Fruit fly (Drosophila melanogaster) whole organism, embryonic: ENCODE results near the gene CG17124.

Experiments
- Adf1 ChIP-seq: fragments of 200-800 bp; sonication (Bioruptor generic); IDR thresholded peaks from 2 replicates; pipeline ENCODE4 v1.3.6; 2022; ENCODE audit warnings: missing biosample characterization, missing genetic modification characterization
- Atf3 ChIP-seq: fragments of 200-800 bp; sonication (Bioruptor generic); optimal IDR thresholded peaks from 3 replicates; lab custom pipeline; 2016; ENCODE audit warnings: missing biosample characterization, missing genetic modification characterization
- CG11504 ChIP-seq: fragments of 200-800 bp; sonication (Bioruptor generic); optimal IDR thresholded peaks from 3 replicates; lab custom pipeline; 2019; ENCODE audit warnings: missing biosample characterization, mild to moderate bottlenecking, missing genetic modification characterization, moderate library complexity
- CG12219 ChIP-seq: fragments of 200-800 bp; sonication (Bioruptor generic); optimal IDR thresholded peaks from 3 replicates; lab custom pipeline; 2018; ENCODE audit warnings: missing biosample characterization, mild to moderate bottlenecking, missing genetic modification characterization
- CG12942 ChIP-seq: fragments of 200-800 bp; sonication (Bioruptor generic); optimal IDR thresholded peaks from 3 replicates; lab custom pipeline; 2016; ENCODE audit warnings: missing biosample characterization, missing genetic modification characterization
- CG18764 ChIP-seq: fragments of 200-800 bp; sonication (Bioruptor generic); optimal IDR thresholded peaks from 3 replicates; lab custom pipeline; 2016; ENCODE audit warnings: missing biosample characterization, missing genetic modification characterization
- CG2875 ChIP-seq: fragments of 200-800 bp; sonication (Bioruptor generic); optimal IDR thresholded peaks from 2 replicates; lab custom pipeline; 2017; ENCODE audit warnings: missing biosample characterization, mild to moderate bottlenecking, missing genetic modification characterization, missing genetic modification reagents
- CG31365 ChIP-seq: fragments of 200-800 bp; sonication (Bioruptor generic); optimal IDR thresholded peaks from 2 replicates; lab custom pipeline; 2018; ENCODE audit warnings: missing biosample characterization, mild to moderate bottlenecking, missing genetic modification characterization
- CG34422 ChIP-seq: fragments of 200-800 bp; sonication (Bioruptor generic); IDR thresholded peaks from 3 replicates; pipeline ENCODE4 v1.3.6; 2022; ENCODE audit warnings: missing biosample characterization, missing genetic modification characterization
- CG3726 ChIP-seq: fragments of 200-800 bp; sonication (Bioruptor generic); IDR thresholded peaks from 3 replicates; pipeline ENCODE4, ENCODE4 v1.3.6; 2022; ENCODE audit warnings: missing biosample characterization, missing genetic modification characterization
- CG3847 ChIP-seq: fragments of 200-800 bp; sonication (Bioruptor generic); IDR thresholded peaks from 2 replicates; pipeline ENCODE4 v1.3.6; 2022; ENCODE audit warnings: missing biosample characterization, missing genetic modification characterization
- CG5180 ChIP-seq: fragments of 200-800 bp; sonication (Bioruptor generic); optimal IDR thresholded peaks from 3 replicates; lab custom pipeline; 2017; ENCODE audit warnings: missing biosample characterization, missing genetic modification characterization, mild to moderate bottlenecking, moderate library complexity, missing genetic modification reagents
- CG6683 ChIP-seq: fragments of 200-800 bp; sonication (Bioruptor generic); optimal IDR thresholded peaks from 2 replicates; lab custom pipeline; 2017; ENCODE audit warnings: missing biosample characterization, mild to moderate bottlenecking, missing genetic modification characterization, missing genetic modification reagents
- CG6791 ChIP-seq: fragments of 200-800 bp; sonication (Bioruptor generic); IDR thresholded peaks from 3 replicates; pipeline ENCODE4 v1.3.6; 2022; ENCODE audit warnings: missing biosample characterization, missing genetic modification characterization; ENCODE audit not compliant: partially characterized antibody
- CTCF ChIP-seq: fragments of 200-800 bp; sonication (Bioruptor generic); optimal IDR thresholded peaks from 2 replicates; lab custom pipeline; 2017; ENCODE audit warnings: missing biosample characterization, mild to moderate bottlenecking, missing genetic modification characterization, moderate library complexity
- CkIIα-i1 ChIP-seq: fragments of 200-800 bp; sonication (Bioruptor generic); IDR thresholded peaks from 2 replicates; pipeline ENCODE4 v1.3.6; 2022; ENCODE audit warnings: missing biosample characterization, missing genetic modification characterization
- Dp ChIP-seq: fragments of 200-800 bp; sonication (Bioruptor generic); optimal IDR thresholded peaks from 2 replicates; lab custom pipeline; 2018; ENCODE audit warnings: missing biosample characterization, mild to moderate bottlenecking, missing genetic modification characterization, moderate library complexity
- Ets65A ChIP-seq: fragments of 200-800 bp; sonication (Bioruptor generic); peaks from one replicate; lab custom pipeline; 2016; ENCODE audit warnings: missing biosample characterization, missing genetic modification characterization
- Ets97D ChIP-seq: fragments of 200-800 bp; sonication (Bioruptor generic); optimal IDR thresholded peaks from 3 replicates; lab custom pipeline; 2016; ENCODE audit warnings: missing biosample characterization, missing genetic modification characterization
- Gsc ChIP-seq: fragments of 200-800 bp; sonication (Bioruptor generic); IDR thresholded peaks from 2 replicates; pipeline ENCODE4 v1.3.6; 2022; ENCODE audit warnings: missing biosample characterization, missing genetic modification characterization
- Hr39 ChIP-seq: fragments of >200 bp; optimal IDR thresholded peaks from 2 replicates; lab custom pipeline; 2017
- NC2β ChIP-seq: fragments of 200-800 bp; sonication (Bioruptor generic); optimal IDR thresholded peaks from 2 replicates; lab custom pipeline; 2016; ENCODE audit warnings: missing biosample characterization, missing genetic modification characterization
- NFAT ChIP-seq: fragments of 200-800 bp; sonication (Bioruptor generic); IDR thresholded peaks from 2 replicates; pipeline ENCODE4 v1.3.6; 2022; ENCODE audit warnings: missing biosample characterization, missing genetic modification characterization
- Taf1 ChIP-seq: fragments of 200-800 bp; sonication (Bioruptor generic); IDR thresholded peaks from 2 replicates; pipeline ENCODE4 v1.3.6; 2022; ENCODE audit warnings: missing biosample characterization, missing genetic modification characterization
- crol ChIP-seq: fragments of 200-800 bp; sonication (Bioruptor generic); IDR thresholded peaks from 2 replicates; pipeline ENCODE4 v1.3.6; 2022; ENCODE audit warnings: missing biosample characterization, missing genetic modification characterization
- gfzf ChIP-seq: fragments of 200-800 bp; sonication (Bioruptor generic); optimal IDR thresholded peaks from 2 replicates; lab custom pipeline; 2016; ENCODE audit warnings: missing biosample characterization, mild to moderate bottlenecking, missing genetic modification characterization, moderate library complexity
- hb ChIP-seq: fragments of 200-800 bp; sonication (Bioruptor generic); IDR thresholded peaks from 3 replicates; pipeline ENCODE4 v1.3.6; 2022; ENCODE audit warnings: missing biosample characterization, missing genetic modification characterization; ENCODE audit not compliant: partially characterized antibody
- lmd ChIP-seq: fragments of 200-800 bp; sonication (Bioruptor generic); IDR thresholded peaks from 2 replicates; pipeline ENCODE4 v1.3.6; 2022; ENCODE audit warnings: missing biosample characterization, missing genetic modification characterization
- odd ChIP-seq: fragments of 200-800 bp; sonication (Bioruptor generic); optimal IDR thresholded peaks from 2 replicates; lab custom pipeline; 2017; ENCODE audit warnings: missing biosample characterization, mild to moderate bottlenecking, missing genetic modification characterization
- p53 ChIP-seq: fragments of 200-800 bp; sonication (Bioruptor generic); optimal IDR thresholded peaks from 2 replicates; lab custom pipeline; 2016; ENCODE audit warnings: missing biosample characterization, missing genetic modification characterization
- schlank ChIP-seq: fragments of 200-800 bp; sonication (Bioruptor generic); optimal IDR thresholded peaks from 2 replicates; lab custom pipeline; 2018; ENCODE audit warnings: missing biosample characterization, mild to moderate bottlenecking, missing genetic modification characterization
- stwl ChIP-seq: fragments of 200-800 bp; sonication (Bioruptor generic); optimal IDR thresholded peaks from 3 replicates; lab custom pipeline; 2018; ENCODE audit warnings: missing biosample characterization, mild to moderate bottlenecking, missing genetic modification characterization, moderate library complexity
- zen ChIP-seq: fragments of 200-800 bp; sonication (Bioruptor generic); optimal IDR thresholded peaks from 3 replicates; lab custom pipeline; 2018; ENCODE audit warnings: missing biosample characterization, mild to moderate bottlenecking, missing genetic modification characterization, moderate library complexity

Gene CG17124

DNA sequence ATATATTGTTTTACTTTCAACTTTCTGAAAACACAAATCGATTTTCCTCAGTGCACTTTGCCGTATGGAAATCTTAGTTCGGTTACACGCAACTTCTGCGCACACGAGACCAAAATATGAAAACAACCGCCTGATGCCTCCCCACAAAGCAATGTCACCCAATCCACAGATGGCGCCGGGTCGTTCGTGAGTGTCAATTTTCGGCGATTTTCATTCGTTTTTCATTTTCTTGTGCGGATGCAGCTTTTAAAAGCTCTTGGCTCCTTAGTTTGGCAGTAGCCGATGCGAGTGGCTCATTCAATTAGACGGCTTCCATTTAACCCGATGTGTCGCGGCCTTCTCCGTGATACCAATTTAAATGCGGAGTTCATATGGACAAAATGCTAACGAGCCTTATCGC is 32.2 kb downstream of the CG17124 start, which contains the start of gene CG6431:
CG6431 (plus strand) TSS at position 301 of the 400 bp plus-strand sequence.
- TF ChIP-seq CG12219 (GFP tag; lab: Kevin White, UChicago) (no peak), CG3726 (GFP tag; lab: Robert Waterston, UW) (peak; percentile 19; the same call in 1 of the 3 replicates)

dm6 chr2L:10721535-10721934 is 34.6 kb downstream of the CG17124 start:
- TF ChIP-seq zen (tag; lab: Kevin White, UChicago) = no peak
- peak; percentile 66 for TF ChIP-seq stwl (tag; lab: Kevin White, UChicago)
- TF ChIP-seq CG31365 (tag; lab: Kevin White, UChicago) = peak; percentile 77
- peak; percentile 17 for TF ChIP-seq CTCF
- TF ChIP-seq CG11504 (tag; lab: Kevin White, UChicago) = peak; percentile 36

- TF ChIP-seq Dp (GFP tag; lab: Kevin White, UChicago) = no peak
- TF ChIP-seq Gsc (GFP tag; lab: Robert Waterston, UW) = no peak
- no peak for TF ChIP-seq Taf1 (GFP tag; lab: Robert Waterston, UW)
- no peak for TF ChIP-seq CG18764 (GFP tag; lab: Kevin White, UChicago)
- no peak for TF ChIP-seq Ets97D (GFP tag; lab: Kevin White, UChicago)
- TF ChIP-seq odd (GFP tag; lab: Kevin White, UChicago) = no peak
- TF ChIP-seq CG34422 (GFP tag; lab: Robert Waterston, UW) = no peak
- TF ChIP-seq CG2875 (GFP tag; lab: Kevin White, UChicago) = no peak
- no peak for TF ChIP-seq Adf1
- TF ChIP-seq gfzf (GFP tag; lab: Kevin White, UChicago) = no peak
- TF ChIP-seq CG5180 (GFP tag; lab: Kevin White, UChicago) = peak; percentile 93
- no peak for TF ChIP-seq CkIIα-i1 (GFP tag; lab: Robert Waterston, UW)
- no peak for TF ChIP-seq p53 (GFP tag; lab: Kevin White, UChicago)
- no peak for TF ChIP-seq schlank (tag; lab: Kevin White, UChicago)
- TF ChIP-seq lmd (GFP tag; lab: Robert Waterston, UW) = 0 out of 2 replicates have a peak, but pooled peaks have one; percentile 19
- 0 out of 3 replicates have a peak, but pooled peaks have one; percentile 19 for TF ChIP-seq hb (GFP tag; lab: Robert Waterston, UW)
- no peak for TF ChIP-seq NFAT (GFP tag; lab: Robert Waterston, UW)
- peak; percentile 37; the same call in 1 of the 2 replicates for TF ChIP-seq crol (GFP tag; lab: Robert Waterston, UW)
- TF ChIP-seq, all 482 proteins: peak for 4
Observed at dm6 chr2L:10711221-10711620, 44.9 kb downstream of the CG17124 start.

DNA sequence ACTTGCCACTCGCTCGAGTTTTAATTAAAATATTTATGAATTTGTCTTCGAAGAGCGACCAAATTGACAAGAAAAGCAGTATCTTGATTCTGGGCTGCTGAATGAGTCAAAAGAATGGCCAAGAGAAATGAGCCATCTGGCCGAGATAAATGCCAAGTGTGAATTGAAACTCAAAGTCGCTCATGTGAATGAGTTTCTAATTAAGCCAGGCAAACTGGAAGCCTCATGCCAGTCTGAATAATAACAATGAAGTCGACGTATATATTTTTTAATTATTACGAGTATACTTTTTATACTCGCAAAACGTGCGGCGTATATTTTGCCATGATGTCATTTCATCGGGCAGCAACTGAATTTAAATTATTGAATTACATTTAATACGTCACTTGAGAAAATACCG is 46.8 kb downstream of the CG17124 start, which contains the start of gene Lip2:
Lip2 (minus strand) TSS at position 101 of the 400 bp plus-strand sequence.
- TF ChIP-seq Atf3 (GFP tag; lab: Kevin White, UChicago) (no peak), CG6683 (GFP tag; lab: Kevin White, UChicago) (no peak), CG12942 (GFP tag; lab: Kevin White, UChicago) (no peak)

dm6 chr2L:10708089-10708488 is 48.0 kb downstream of the CG17124 start:
- TF ChIP-seq CG3847 (GFP tag; lab: Robert Waterston, UW) (no peak), NC2β (GFP tag; lab: Kevin White, UChicago) (no peak), Ets65A (GFP tag; lab: Kevin White, UChicago) (peak; percentile 13), Hr39 (lab: Kevin White, UChicago) (peak; percentile 64), CG6791 (GFP tag; lab: Robert Waterston, UW) (no peak), crol (GFP tag; lab: Robert Waterston, UW) (peak; percentile 67), Dp (GFP tag; lab: Kevin White, UChicago) (no peak)
